Fruit fly (Drosophila melanogaster): ENCODE results near the gene Mis12.

Mis12 gene

DNA sequence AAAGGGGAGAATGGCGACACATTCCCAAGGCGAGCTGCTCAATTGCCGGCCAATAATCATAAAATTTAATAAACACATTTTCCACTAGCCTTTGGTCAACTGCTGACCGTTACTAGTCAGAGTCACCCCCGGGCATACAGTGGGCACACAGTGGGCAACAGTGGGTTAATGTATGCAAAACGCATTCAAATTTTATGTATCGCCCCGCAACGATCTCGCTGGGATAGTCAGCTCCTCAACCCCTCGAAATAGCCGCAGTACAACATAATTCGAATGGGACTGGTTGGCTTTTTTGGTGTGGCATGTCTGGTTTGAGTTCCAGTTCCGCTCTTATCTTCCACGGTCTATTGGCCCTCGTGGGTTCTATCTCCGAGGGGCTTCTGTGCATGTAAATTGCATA lies 49.6 kb downstream of the Mis12 start:
- TF ChIP-seq CG9705 (GFP tag; optimal IDR thresholded peaks at IDR 0.05) (no peak), h (GFP tag; optimal IDR thresholded peaks at IDR 0.05) (no peak), GATAd (GFP tag; optimal IDR thresholded peaks at IDR 0.05) (no peak), dl (GFP tag; optimal IDR thresholded peaks at IDR 0.05; ENCODE audit: insufficient read depth in 1 of 2, partially characterized antibody in 2 of 2) (no peak), sv (GFP tag; optimal IDR thresholded peaks at IDR 0.05) (no peak), tai (GFP tag; optimal IDR thresholded peaks at IDR 0.05) (no peak), foxo (GFP tag; optimal IDR thresholded peaks at IDR 0.05) (no peak), CrebA (GFP tag; optimal IDR thresholded peaks at IDR 0.05; ENCODE audit: borderline replicate concordance) (no peak)

Measured in whole organism, wandering third instar larva.